Worm (Caenorhabditis elegans): Measurements from ENCODE around the gene ZK666.1.
A peak's percentile ranks its signal among the peaks of the same experiment; 100 is the strongest.

DNA sequence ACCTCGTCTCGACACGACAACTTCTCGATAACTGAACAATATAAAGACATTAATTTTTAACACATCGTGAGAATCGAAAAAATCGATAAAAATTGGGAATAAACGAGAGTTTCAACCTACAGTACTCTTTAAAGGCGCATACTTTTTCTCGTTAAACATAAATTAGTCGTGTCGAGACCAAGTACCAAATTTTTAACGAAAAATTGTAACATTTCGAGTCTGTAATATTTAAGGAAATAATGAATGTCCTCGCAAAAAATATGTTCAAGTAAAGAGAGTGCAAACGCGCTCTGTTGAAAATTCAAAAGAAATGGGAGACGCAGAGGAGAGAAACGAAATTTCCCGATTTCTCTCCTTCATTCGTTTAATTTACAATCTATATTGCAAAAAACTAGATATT, 20.8 kb downstream of the ZK666.1 start:
- TF ChIP-seq fkh-10 (GFP tag; optimal IDR thresholded peaks at IDR 0.05) (no peak), egl-5 (tag; optimal IDR thresholded peaks at IDR 0.05) (no peak), unc-62 (GFP tag; optimal IDR thresholded peaks at IDR 0.05) (no peak), ama-1 (optimal IDR thresholded peaks at IDR 0.05) (peak; percentile 86), ztf-4 (tag; optimal IDR thresholded peaks at IDR 0.05) (peak; percentile 58), skn-1 (tag; optimal IDR thresholded peaks at IDR 0.05) (no peak), lin-15B (tag; optimal IDR thresholded peaks at IDR 0.05) (no peak)

All from whole organism, L3 larva.